Worm (Caenorhabditis elegans): ENCODE data around the gene cyd-1.
A peak's percentile ranks its signal among the peaks of the same experiment; 100 is the strongest.

Gene cyd-1

DNA sequence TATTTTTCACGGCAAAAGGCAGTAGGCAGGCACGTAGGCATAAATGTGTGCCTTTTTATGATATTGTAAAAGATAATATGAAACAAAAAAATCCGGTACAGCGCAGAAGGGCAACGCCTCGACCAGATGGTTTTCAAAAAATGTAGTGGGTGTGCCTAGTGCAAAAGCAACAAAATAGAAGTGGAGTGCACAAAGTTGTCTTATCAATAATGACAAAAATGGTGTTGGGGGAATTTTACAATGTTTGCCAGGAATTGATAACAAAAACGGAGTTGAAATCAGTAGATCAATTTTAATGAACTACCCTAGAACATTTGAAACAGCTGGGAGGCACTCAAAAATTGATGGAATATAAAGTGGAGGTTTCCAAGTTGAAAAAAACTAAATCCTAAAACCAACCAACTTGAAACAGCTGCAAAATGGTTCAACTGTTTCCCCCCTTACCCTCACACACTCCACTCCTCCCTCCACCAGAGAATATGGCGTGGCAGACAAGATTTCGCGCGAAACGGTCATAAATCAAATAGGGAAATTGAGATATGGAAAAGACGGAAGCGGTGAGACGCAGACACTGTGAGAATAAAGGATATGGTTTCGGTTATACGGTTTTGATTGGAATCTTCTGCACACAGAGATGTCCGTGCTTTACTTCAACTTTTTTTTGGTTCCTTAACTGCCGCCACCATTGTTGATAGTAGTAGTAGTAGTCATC lies 23.9 kb downstream of the cyd-1 start:
- TF ChIP-seq rnt-1 (tag; optimal IDR thresholded peaks at IDR 0.05) = no peak
- peak; percentile 1 for TF ChIP-seq lin-13 (GFP tag; optimal IDR thresholded peaks at IDR 0.05)
- no peak for TF ChIP-seq ama-1 (optimal IDR thresholded peaks at IDR 0.05)
- no peak for TF ChIP-seq unc-62 (GFP tag; optimal IDR thresholded peaks at IDR 0.05)
- TF ChIP-seq nhr-85 (tag) = peak; percentile 89
- no peak for TF ChIP-seq ces-1 (GFP tag; optimal IDR thresholded peaks at IDR 0.05)
- no peak for TF ChIP-seq pqm-1 (tag; optimal IDR thresholded peaks at IDR 0.05)
- TF ChIP-seq aly-2 (tag; optimal IDR thresholded peaks at IDR 0.05) = no peak
- TF ChIP-seq dpl-1 (GFP tag; optimal IDR thresholded peaks at IDR 0.05) = peak in 1 of 3 experiments; percentile 2
- TF ChIP-seq nhr-20 (tag; optimal IDR thresholded peaks at IDR 0.05) = peak; percentile 28
- no peak for TF ChIP-seq F16B12.6 (tag; optimal IDR thresholded peaks at IDR 0.05)
- TF ChIP-seq mdl-1 (tag; optimal IDR thresholded peaks at IDR 0.05) = no peak
- TF ChIP-seq lin-35 (GFP tag; optimal IDR thresholded peaks at IDR 0.05) = peak in 1 of 2 experiments; percentile 1
- peak in 1 of 2 experiments; percentile 53 for TF ChIP-seq lsy-2 (tag; optimal IDR thresholded peaks at IDR 0.05)
- TF ChIP-seq nhr-12 (tag; optimal IDR thresholded peaks at IDR 0.05) = no peak
- peak; percentile 37 for TF ChIP-seq nhr-71 (tag; optimal IDR thresholded peaks at IDR 0.05)
- TF ChIP-seq efl-3 (GFP tag; optimal IDR thresholded peaks at IDR 0.05) = no peak
- no peak for TF ChIP-seq C04F5.9 (tag; optimal IDR thresholded peaks at IDR 0.05)
- no peak for TF ChIP-seq ets-5 (GFP tag; IDR thresholded peaks at IDR 0.05)
- peak; percentile 63 for TF ChIP-seq lin-14 (GFP tag; optimal IDR thresholded peaks at IDR 0.05)
- no peak for TF ChIP-seq isw-1 (GFP tag; IDR thresholded peaks at IDR 0.05)
- TF ChIP-seq pag-3 (tag; optimal IDR thresholded peaks at IDR 0.05; ENCODE audit: borderline replicate concordance, insufficient read depth) = no peak
- TF ChIP-seq blmp-1 (tag; optimal IDR thresholded peaks at IDR 0.05) = peak; percentile 88
- no peak for TF ChIP-seq efl-1 (optimal IDR thresholded peaks at IDR 0.05)
- no peak for TF ChIP-seq efl-1 (GFP tag; optimal IDR thresholded peaks at IDR 0.05 in 1 of 2)
- TF ChIP-seq skn-1 (tag; optimal IDR thresholded peaks at IDR 0.05) = no peak
- TF ChIP-seq nhr-84 (tag; optimal IDR thresholded peaks at IDR 0.05) = no peak
- TF ChIP-seq nhr-77 (tag; optimal IDR thresholded peaks at IDR 0.05) = no peak
- no peak for TF ChIP-seq C34B4.2 (tag; optimal IDR thresholded peaks at IDR 0.05)
- peak in 5 of 6 experiments; percentile 23 to 79 (median 42) for TF ChIP-seq elt-3 (tag; optimal IDR thresholded peaks at IDR 0.05)
- peak; percentile 42 for TF ChIP-seq elt-2 (tag; optimal IDR thresholded peaks at IDR 0.05)
- no peak for TF ChIP-seq nhr-76 (tag; optimal IDR thresholded peaks at IDR 0.05)
- TF ChIP-seq sox-4 (tag; optimal IDR thresholded peaks at IDR 0.05) = no peak
- TF ChIP-seq snu-23 (GFP tag; optimal IDR thresholded peaks at IDR 0.05) = peak; percentile 17
- no peak for TF ChIP-seq aha-1 (tag; optimal IDR thresholded peaks at IDR 0.05)
- no peak for TF ChIP-seq xbp-1 (tag; optimal IDR thresholded peaks at IDR 0.05)
- no peak for TF ChIP-seq nhr-28 (tag; optimal IDR thresholded peaks at IDR 0.05)
- no peak for TF ChIP-seq lin-15B (tag; optimal IDR thresholded peaks at IDR 0.05)
- no peak for TF ChIP-seq fkh-8 (tag; optimal IDR thresholded peaks at IDR 0.05)
- peak; percentile 47 for TF ChIP-seq C16A3.4 (tag; optimal IDR thresholded peaks at IDR 0.05)

DNA sequence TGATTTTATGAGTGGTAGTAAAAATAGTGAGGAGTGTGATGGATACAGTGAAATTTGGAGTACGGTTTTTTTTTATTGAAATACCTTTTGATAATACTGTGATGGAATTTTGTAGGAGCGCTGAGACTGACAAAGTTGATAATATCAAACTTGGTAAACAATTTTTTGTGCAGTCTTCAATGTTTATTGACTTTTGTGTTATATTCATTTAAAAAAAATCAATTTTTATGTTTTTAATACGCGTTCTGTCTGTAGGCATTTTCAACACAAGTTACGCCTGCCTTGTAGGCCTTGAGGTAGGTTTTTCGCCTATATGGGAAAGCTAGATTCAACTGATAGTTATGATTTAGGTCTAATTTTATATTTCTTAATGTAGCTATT lies 24.5 kb downstream of the cyd-1 start:
- no peak for TF ChIP-seq unc-86 (tag; optimal IDR thresholded peaks at IDR 0.05)
- TF ChIP-seq tlp-1 (tag; optimal IDR thresholded peaks at IDR 0.05) = no peak
- no peak for TF ChIP-seq egl-27 (tag; optimal IDR thresholded peaks at IDR 0.05)
- no peak for TF ChIP-seq ceh-8 (GFP tag; optimal IDR thresholded peaks at IDR 0.05)
- no peak for TF ChIP-seq efl-1 (optimal IDR thresholded peaks at IDR 0.05)
- TF ChIP-seq efl-1 (GFP tag; optimal IDR thresholded peaks at IDR 0.05 in 1 of 2) = peak in 1 of 2 experiments; percentile 74

Measured in whole organism, L1 larva.